Worm (Caenorhabditis elegans): Measurements from ENCODE around the gene lst-5.

Gene lst-5

DNA sequence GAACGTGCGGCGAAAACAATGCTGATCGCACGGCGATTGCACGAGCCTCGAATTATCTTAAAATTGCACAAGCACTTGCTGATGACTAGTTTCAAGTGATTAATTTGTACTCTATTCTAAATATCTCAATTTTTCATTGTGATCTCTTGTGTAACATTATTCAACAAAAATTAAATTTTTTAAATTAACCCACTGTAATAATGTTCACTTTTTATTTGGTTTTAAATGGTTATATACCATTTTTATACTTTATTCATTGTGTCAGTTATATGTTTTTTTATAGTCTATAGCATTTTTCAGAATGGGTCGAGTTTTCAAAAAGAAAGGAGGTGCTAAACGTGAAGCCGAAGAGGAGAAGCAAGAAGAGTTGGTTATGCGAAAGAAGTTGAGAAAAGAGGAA lies 30.9 kb downstream of the lst-5 start, which contains the start of gene ZK1127.4:
Gene ZK1127.4, plus strand, starts transcription at position 301 of the 400 bp plus-strand sequence.
- TF ChIP-seq efl-3 (GFP tag; optimal IDR thresholded peaks at IDR 0.05) (no peak), lsy-2 (tag; optimal IDR thresholded peaks at IDR 0.05) (no peak), grh-1 (GFP tag; IDR thresholded peaks at IDR 0.05) (no peak), lin-14 (GFP tag; optimal IDR thresholded peaks at IDR 0.05) (no peak), egl-27 (tag; optimal IDR thresholded peaks at IDR 0.05) (no peak), nhr-77 (tag; optimal IDR thresholded peaks at IDR 0.05) (no peak), hpl-2 (GFP tag; optimal IDR thresholded peaks at IDR 0.05) (no peak), skn-1 (tag; optimal IDR thresholded peaks at IDR 0.05) (no peak), snu-23 (GFP tag; optimal IDR thresholded peaks at IDR 0.05) (no peak), fkh-10 (GFP tag; optimal IDR thresholded peaks at IDR 0.05) (no peak), nhr-237 (tag; optimal IDR thresholded peaks at IDR 0.05) (no peak), unc-98 (GFP tag; IDR thresholded peaks at IDR 0.05) (no peak), hlh-4 (tag; optimal IDR thresholded peaks at IDR 0.05) (no peak), nhr-76 (tag; optimal IDR thresholded peaks at IDR 0.05) (no peak), elt-2 (tag; optimal IDR thresholded peaks at IDR 0.05) (no peak), snpc-4 (tag; optimal IDR thresholded peaks at IDR 0.05) (no peak), C04F5.9 (tag; optimal IDR thresholded peaks at IDR 0.05) (no peak), fkh-8 (tag; optimal IDR thresholded peaks at IDR 0.05) (no peak), ceh-90 (tag; optimal IDR thresholded peaks at IDR 0.05) (no peak), swsn-7 (tag; optimal IDR thresholded peaks at IDR 0.05) (no peak)

DNA sequence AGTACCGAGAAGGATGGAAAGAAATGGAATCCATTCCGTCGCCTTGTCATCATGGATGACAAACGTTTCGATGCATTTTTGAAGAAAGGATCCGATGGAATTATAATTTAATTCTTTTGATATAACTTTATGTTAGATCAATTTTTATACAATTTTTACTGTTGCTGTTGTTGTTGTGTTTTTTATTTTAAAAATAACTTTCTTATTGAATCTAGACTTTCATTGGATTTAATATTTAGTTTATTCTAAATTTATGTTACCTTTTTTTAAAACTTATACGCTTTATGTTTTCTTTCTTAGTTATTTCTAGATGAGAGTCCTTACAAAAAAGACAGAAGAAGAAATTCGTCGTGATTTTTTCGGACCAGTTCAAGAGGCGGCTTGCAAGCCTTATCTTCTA lies 32.3 kb downstream of the lst-5 start, which contains the start of gene ZK1127.3:
Gene ZK1127.3, plus strand, starts transcription at position 301 of the 400 bp plus-strand sequence.
- TF ChIP-seq fkh-8 (tag; optimal IDR thresholded peaks at IDR 0.05) (no peak), efl-1 (optimal IDR thresholded peaks at IDR 0.05) (no peak), efl-1 (GFP tag; optimal IDR thresholded peaks at IDR 0.05 in 1 of 2) (no peak), sox-4 (tag; optimal IDR thresholded peaks at IDR 0.05) (no peak), nhr-28 (tag; optimal IDR thresholded peaks at IDR 0.05) (no peak), snpc-4 (tag; optimal IDR thresholded peaks at IDR 0.05) (no peak), nhr-71 (tag; optimal IDR thresholded peaks at IDR 0.05) (no peak), egl-13 (tag; optimal IDR thresholded peaks at IDR 0.05) (no peak)

DNA sequence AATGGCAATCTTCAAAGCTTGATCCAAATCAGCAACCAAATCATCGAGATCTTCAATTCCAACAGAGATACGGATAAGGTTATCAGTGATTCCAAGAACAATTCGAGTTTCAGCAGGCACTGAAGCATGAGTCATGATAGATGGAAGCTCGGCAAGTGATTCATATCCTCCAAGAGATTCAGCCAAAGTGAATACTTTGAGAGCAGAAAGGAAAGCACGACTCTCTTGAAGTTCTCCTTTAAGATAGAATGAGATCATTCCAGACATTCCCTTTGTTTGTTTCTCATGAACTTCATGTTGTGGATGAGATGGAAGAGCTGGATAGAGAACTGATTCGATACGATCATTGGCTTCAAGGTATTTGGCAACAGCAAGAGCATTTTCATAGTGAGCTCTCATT lies 33.6 kb downstream of the lst-5 start:
- TF ChIP-seq sup-37 (GFP tag; optimal IDR thresholded peaks at IDR 0.05) (no peak), unc-30 (tag; optimal IDR thresholded peaks at IDR 0.05) (no peak), nhr-237 (tag; optimal IDR thresholded peaks at IDR 0.05) (no peak), nhr-90 (tag; optimal IDR thresholded peaks at IDR 0.05; ENCODE audit: poor library complexity) (no peak), hlh-17 (GFP tag; optimal IDR thresholded peaks at IDR 0.05; ENCODE audit: borderline replicate concordance) (no peak), nhr-19 (GFP tag; conservative IDR thresholded peaks at IDR 0.05) (no peak), jun-1 (tag; optimal IDR thresholded peaks at IDR 0.05) (no peak), xbp-1 (tag; optimal IDR thresholded peaks at IDR 0.05) (no peak), unc-86 (tag; optimal IDR thresholded peaks at IDR 0.05) (no peak), fkh-4 (tag; optimal IDR thresholded peaks at IDR 0.05; ENCODE audit: borderline replicate concordance) (no peak), mdl-1 (tag; optimal IDR thresholded peaks at IDR 0.05) (no peak), ceh-88 (GFP tag; IDR thresholded peaks at IDR 0.05) (no peak), skn-1 (tag; optimal IDR thresholded peaks at IDR 0.05) (no peak), pqm-1 (tag; optimal IDR thresholded peaks at IDR 0.05) (no peak), nhr-47 (tag; optimal IDR thresholded peaks at IDR 0.05) (no peak), efl-3 (GFP tag; optimal IDR thresholded peaks at IDR 0.05) (no peak), fos-1 (tag; optimal IDR thresholded peaks at IDR 0.05) (no peak), elt-2 (tag; optimal IDR thresholded peaks at IDR 0.05) (no peak)
